Worm (Caenorhabditis elegans) whole organism, L2 larva: ENCODE data around the gene C26E6.1.
A peak's percentile ranks its signal among the peaks of the same experiment; 100 is the strongest.

Experiments
- C34F6.9 ChIP-seq: fragments of 150-350 bp; optimal IDR thresholded peaks from 2 replicates; lab custom pipeline; 2014; ENCODE audit warnings: missing biosample characterization, missing genetic modification characterization
- F13H6.1 ChIP-seq: sonication (generic microtip); optimal IDR thresholded peaks from 2 replicates; lab custom pipeline; 2016; ENCODE audit warnings: missing genetic modification characterization, missing compliant biosample characterization
- R02D3.7 ChIP-seq: fragments of 150-350 bp; optimal IDR thresholded peaks from 2 replicates; lab custom pipeline; 2014; ENCODE audit warnings: missing biosample characterization, missing genetic modification characterization
- Y55F3AM.14 ChIP-seq: fragments of 200-800 bp; sonication (Bioruptor generic); optimal IDR thresholded peaks from 2 replicates; lab custom pipeline; 2018; ENCODE audit warnings: mild to moderate bottlenecking, missing genetic modification characterization, missing compliant biosample characterization
- ZK546.5 ChIP-seq: sonication (generic microtip); optimal IDR thresholded peaks from 2 replicates; lab custom pipeline; 2017; ENCODE audit warnings: missing biosample characterization, missing genetic modification characterization
- alr-1 ChIP-seq: fragments of 150-350 bp; optimal IDR thresholded peaks from 2 replicates; lab custom pipeline; 2014; ENCODE audit warnings: missing biosample characterization, missing genetic modification characterization
- aly-2 ChIP-seq: fragments of 150-350 bp; optimal IDR thresholded peaks from 2 replicates; lab custom pipeline; 2014; ENCODE audit warnings: missing biosample characterization, missing genetic modification characterization
- ama-1 ChIP-seq: fragments of 150-350 bp; optimal IDR thresholded peaks from 2 replicates; lab custom pipeline; 2018; ENCODE audit warnings: inconsistent platforms
- blmp-1 ChIP-seq: sonication (generic microtip); optimal IDR thresholded peaks from 2 replicates; lab custom pipeline; 2017; ENCODE audit warnings: missing genetic modification characterization, mild to moderate bottlenecking, missing compliant biosample characterization, antibody characterized with exemption, moderate library complexity; ENCODE audit not compliant: insufficient read depth
- ceh-16 ChIP-seq: fragments of 150-350 bp; optimal IDR thresholded peaks from 2 replicates; lab custom pipeline; 2014; ENCODE audit warnings: missing biosample characterization, missing genetic modification characterization
- ceh-82 ChIP-seq: fragments of 150-350 bp; optimal IDR thresholded peaks from 2 replicates; lab custom pipeline; 2014; ENCODE audit warnings: missing biosample characterization, missing genetic modification characterization
- crh-2 ChIP-seq: sonication (generic microtip); optimal IDR thresholded peaks from 2 replicates; lab custom pipeline; 2017; ENCODE audit warnings: missing biosample characterization, missing genetic modification characterization
- dmd-4 ChIP-seq: sonication (generic microtip); optimal IDR thresholded peaks from 2 replicates; lab custom pipeline; 2017; ENCODE audit warnings: missing biosample characterization, missing genetic modification characterization
- egl-27 ChIP-seq: sonication (generic microtip); optimal IDR thresholded peaks from 3 replicates; lab custom pipeline; 2017; ENCODE audit warnings: missing biosample characterization, missing genetic modification reagents, missing genetic modification characterization
- elt-1 ChIP-seq: fragments of 150-350 bp; optimal IDR thresholded peaks from 2 replicates; lab custom pipeline; 2014; ENCODE audit warnings: missing biosample characterization, missing genetic modification characterization
- elt-3 ChIP-seq: sonication (generic microtip); optimal IDR thresholded peaks from 2 replicates; lab custom pipeline; 2017; ENCODE audit warnings: missing biosample characterization, missing genetic modification characterization
- fos-1 ChIP-seq: fragments of 150-350 bp; optimal IDR thresholded peaks from 2 replicates; lab custom pipeline; 2014; ENCODE audit warnings: missing biosample characterization, missing genetic modification characterization
- gmeb-1 ChIP-seq: fragments of 150-350 bp; optimal IDR thresholded peaks from 2 replicates; lab custom pipeline; 2014; ENCODE audit warnings: missing biosample characterization, missing genetic modification characterization
- lin-11 ChIP-seq: fragments of 150-350 bp; sonication (generic microtip); optimal IDR thresholded peaks from 2 replicates; lab custom pipeline; 2014; ENCODE audit warnings: missing biosample characterization, missing genetic modification characterization, inconsistent platforms, mixed read lengths
- lin-39 ChIP-seq: fragments of 150-350 bp; optimal IDR thresholded peaks from 2 replicates; lab custom pipeline; 2014; ENCODE audit warnings: missing biosample characterization, missing genetic modification reagents, missing genetic modification characterization
- lsy-2 ChIP-seq, 2 experiments: fragments of 150-350 bp in 1 of 2; sonication (generic microtip) in 1 of 2; optimal IDR thresholded peaks; 2 replicates each; lab custom pipeline; 2014 to 2017; ENCODE audit warnings: missing biosample characterization in 2 of 2, missing genetic modification characterization in 2 of 2
- mab-5 ChIP-seq: fragments of 150-350 bp; optimal IDR thresholded peaks from 2 replicates; lab custom pipeline; 2014; ENCODE audit warnings: missing biosample characterization, missing genetic modification characterization
- mbf-1 ChIP-seq: sonication (generic microtip); optimal IDR thresholded peaks from 2 replicates; lab custom pipeline; 2017; ENCODE audit warnings: missing biosample characterization, missing genetic modification characterization
- mdl-1 ChIP-seq, 2 experiments: fragments of 150-350 bp in 1 of 2; sonication (generic microtip) in 1 of 2; optimal IDR thresholded peaks; 2 replicates each; lab custom pipeline; 2017; ENCODE audit warnings: missing biosample characterization in 2 of 2, missing genetic modification characterization in 2 of 2
- nhr-10 ChIP-seq: sonication (generic microtip); optimal IDR thresholded peaks from 2 replicates; lab custom pipeline; 2017; ENCODE audit warnings: missing biosample characterization, missing genetic modification characterization
- nhr-11 ChIP-seq: fragments of 150-350 bp; optimal IDR thresholded peaks from 2 replicates; lab custom pipeline; 2014; ENCODE audit warnings: missing biosample characterization, missing genetic modification characterization
- nhr-12 ChIP-seq: fragments of 150-350 bp; optimal IDR thresholded peaks from 2 replicates; lab custom pipeline; 2014; ENCODE audit warnings: missing biosample characterization, missing genetic modification characterization
- nhr-129 ChIP-seq: fragments of 150-350 bp; optimal IDR thresholded peaks from 2 replicates; lab custom pipeline; 2014; ENCODE audit warnings: missing biosample characterization, missing genetic modification characterization
- nhr-21 ChIP-seq: fragments of 150-350 bp; optimal IDR thresholded peaks from 2 replicates; lab custom pipeline; 2014; ENCODE audit warnings: missing biosample characterization, missing genetic modification characterization
- nhr-23 ChIP-seq: fragments of 150-350 bp; optimal IDR thresholded peaks from 2 replicates; lab custom pipeline; 2014; ENCODE audit warnings: missing biosample characterization, missing genetic modification reagents, missing genetic modification characterization
- nhr-237 ChIP-seq: fragments of 150-350 bp; optimal IDR thresholded peaks from 2 replicates; lab custom pipeline; 2014; ENCODE audit warnings: missing biosample characterization, missing genetic modification characterization
- nhr-25 ChIP-seq: fragments of 150-350 bp; sonication (generic microtip); optimal IDR thresholded peaks from 3 replicates; lab custom pipeline; 2014; ENCODE audit warnings: missing biosample characterization, missing genetic modification characterization
- nhr-6 ChIP-seq: fragments of 150-350 bp; optimal IDR thresholded peaks from 2 replicates; lab custom pipeline; 2014; ENCODE audit warnings: missing biosample characterization, missing genetic modification characterization
- nhr-77 ChIP-seq: fragments of 150-350 bp; optimal IDR thresholded peaks from 2 replicates; lab custom pipeline; 2014; ENCODE audit warnings: missing biosample characterization, missing genetic modification characterization
- peb-1 ChIP-seq: fragments of 150-350 bp; optimal IDR thresholded peaks from 2 replicates; lab custom pipeline; 2014; ENCODE audit warnings: missing biosample characterization, missing genetic modification characterization
- sem-4 ChIP-seq: fragments of 150-350 bp; optimal IDR thresholded peaks from 2 replicates; lab custom pipeline; 2014; ENCODE audit warnings: missing biosample characterization, missing genetic modification reagents, missing genetic modification characterization
- skn-1 ChIP-seq: sonication (generic microtip); optimal IDR thresholded peaks from 2 replicates; lab custom pipeline; 2017; ENCODE audit warnings: missing biosample characterization, missing genetic modification characterization
- sma-3 ChIP-seq: sonication (generic microtip); optimal IDR thresholded peaks from 2 replicates; lab custom pipeline; 2016; ENCODE audit warnings: missing genetic modification reagents, missing genetic modification characterization, missing compliant biosample characterization
- sma-9 ChIP-seq, 2 experiments: fragments of 150-350 bp in 1 of 2; sonication (generic microtip) in 1 of 2; optimal IDR thresholded peaks; 2 replicates each; lab custom pipeline; 2014 to 2016; ENCODE audit warnings: missing genetic modification characterization in 2 of 2, mild to moderate bottlenecking in 1 of 2, missing biosample characterization in 1 of 2, missing compliant biosample characterization in 1 of 2, missing genetic modification reagents in 1 of 2, moderate library complexity in 1 of 2
- unc-39 ChIP-seq: fragments of 150-350 bp; optimal IDR thresholded peaks from 2 replicates; lab custom pipeline; 2014; ENCODE audit warnings: missing biosample characterization, missing genetic modification characterization
- unc-55 ChIP-seq: fragments of 150-350 bp; sonication (generic microtip); optimal IDR thresholded peaks from 3 replicates; lab custom pipeline; 2014; ENCODE audit warnings: missing biosample characterization, missing genetic modification reagents, missing genetic modification characterization
- unc-62 ChIP-seq: fragments of 150-350 bp; optimal IDR thresholded peaks from 2 replicates; lab custom pipeline; 2014; ENCODE audit warnings: missing biosample characterization, missing genetic modification reagents, missing genetic modification characterization
- zag-1 ChIP-seq: fragments of 150-350 bp; optimal IDR thresholded peaks from 2 replicates; lab custom pipeline; 2014; ENCODE audit warnings: missing biosample characterization, missing genetic modification characterization
- ztf-1 ChIP-seq: fragments of 200-800 bp; sonication (Bioruptor generic); conservative IDR thresholded peaks from 2 replicates; pipeline ENCODE4 v1.3.6; 2022; ENCODE audit warnings: missing genetic modification characterization, missing compliant biosample characterization
- ztf-11 ChIP-seq: sonication (generic microtip); optimal IDR thresholded peaks from 2 replicates; lab custom pipeline; 2017; ENCODE audit warnings: missing biosample characterization, missing genetic modification characterization
- ztf-4 ChIP-seq: fragments of 150-350 bp; optimal IDR thresholded peaks from 2 replicates; lab custom pipeline; 2014; ENCODE audit warnings: missing biosample characterization, missing genetic modification characterization

C26E6.1 gene

ce11 chrIII:4913736-4914135 is 42.9 kb upstream of the C26E6.1 start:
- no peak for TF ChIP-seq nhr-23
- no peak for TF ChIP-seq ZK546.5 (tag; lab: Kevin White, UChicago)
- TF ChIP-seq unc-39 (tag; lab: Kevin White, UChicago): no peak
- no peak for TF ChIP-seq gmeb-1 (tag; lab: Kevin White, UChicago)
- TF ChIP-seq nhr-77 (tag; lab: Kevin White, UChicago): no peak
- no peak for TF ChIP-seq nhr-12 (tag; lab: Kevin White, UChicago)
- TF ChIP-seq lin-39: no peak
- TF ChIP-seq mdl-1 (tag; optimal IDR thresholded peaks at IDR 0.05; lab: Kevin White, UChicago): no peak
- TF ChIP-seq nhr-129 (tag; lab: Kevin White, UChicago): no peak
- no peak for TF ChIP-seq C34F6.9 (tag; lab: Kevin White, UChicago)
- TF ChIP-seq dmd-4 (tag; lab: Kevin White, UChicago): no peak
- no peak for TF ChIP-seq blmp-1
- TF ChIP-seq nhr-25: no peak
- TF ChIP-seq elt-1 (tag; lab: Kevin White, UChicago): no peak
- TF ChIP-seq ama-1 (lab: Kevin White, UChicago): no peak

- TF ChIP-seq ztf-11 (no peak), ztf-4 (tag; lab: Kevin White, UChicago) (no peak), alr-1 (tag; lab: Kevin White, UChicago) (no peak), egl-27 (tag; lab: Kevin White, UChicago) (no peak), sma-9 (GFP tag; optimal IDR thresholded peaks at IDR 0.05; lab: Kevin White, UChicago) (no peak), sma-9 (tag; optimal IDR thresholded peaks at IDR 0.05; lab: Kevin White, UChicago) (no peak), elt-3 (tag; lab: Kevin White, UChicago) (no peak), unc-39 (tag; lab: Kevin White, UChicago) (no peak)
- TF ChIP-seq, all 48 proteins: peak for 0
Measured at ce11 chrIII:4917077-4917476, 39.6 kb upstream of the C26E6.1 start, which contains the start of gene rars-1. rars-1 (minus strand) TSS chrIII:4917177.

ce11 chrIII:4917960-4918712 is 38.5 kb upstream of the C26E6.1 start, which contains the start of gene rpb-8:
rpb-8 (minus strand) TSS chrIII:4918008.
- TF ChIP-seq F13H6.1 (tag; lab: Kevin White, UChicago) (peak; percentile 29), nhr-12 (tag; lab: Kevin White, UChicago) (no peak), lin-39 (no peak), ztf-11 (no peak), nhr-10 (tag; lab: Kevin White, UChicago) (no peak), ztf-1 (GFP tag; lab: Robert Waterston, UW) (no peak), sma-3 (GFP tag; lab: Kevin White, UChicago) (peak; percentile 18), fos-1 (tag; lab: Kevin White, UChicago) (peak; percentile 29), R02D3.7 (tag; lab: Kevin White, UChicago) (no peak), elt-3 (tag; lab: Kevin White, UChicago) (no peak), skn-1 (tag; lab: Kevin White, UChicago) (no peak), Y55F3AM.14 (GFP tag; lab: Kevin White, UChicago) (no peak), ztf-4 (tag; lab: Kevin White, UChicago) (no peak), sem-4 (tag; lab: Kevin White, UChicago) (no peak), lsy-2 (tag; optimal IDR thresholded peaks at IDR 0.05; lab: Kevin White, UChicago) (peak; percentile 14 to 75), alr-1 (tag; lab: Kevin White, UChicago) (no peak), ZK546.5 (tag; lab: Kevin White, UChicago) (no peak), zag-1 (tag; lab: Kevin White, UChicago) (no peak), nhr-77 (tag; lab: Kevin White, UChicago) (no peak), nhr-237 (tag; lab: Kevin White, UChicago) (no peak), ceh-82 (tag; lab: Kevin White, UChicago) (no peak), unc-62 (no peak), C34F6.9 (tag; lab: Kevin White, UChicago) (peak; percentile 64), lin-11 (peak; percentile 1), nhr-23 (no peak), mab-5 (tag; lab: Kevin White, UChicago) (no peak), peb-1 (tag; lab: Kevin White, UChicago) (no peak), crh-2 (tag; lab: Kevin White, UChicago) (peak; percentile 45), nhr-129 (tag; lab: Kevin White, UChicago) (peak; percentile 55), elt-1 (tag; lab: Kevin White, UChicago) (no peak), sma-9 (GFP tag; optimal IDR thresholded peaks at IDR 0.05; lab: Kevin White, UChicago) (peak; percentile 13), sma-9 (tag; optimal IDR thresholded peaks at IDR 0.05; lab: Kevin White, UChicago) (no peak), ceh-16 (tag; lab: Kevin White, UChicago) (no peak), unc-55 (peak; percentile 90), egl-27 (tag; lab: Kevin White, UChicago) (no peak), mbf-1 (no peak), ama-1 (lab: Kevin White, UChicago) (peak; percentile 44), nhr-21 (peak; percentile 3), blmp-1 (peak; percentile 18), nhr-6 (no peak), nhr-25 (peak; percentile 16), aly-2 (tag; lab: Kevin White, UChicago) (no peak), nhr-11 (tag; lab: Kevin White, UChicago) (no peak), dmd-4 (tag; lab: Kevin White, UChicago) (no peak)
